Fruit fly (Drosophila melanogaster) whole organism, pupa: Measurements from ENCODE around the gene ATPsynCF6.

Source experiments
- CG10348 ChIP-seq: fragments of 200-800 bp; sonication (Bioruptor generic); IDR thresholded peaks from 2 replicates; pipeline ENCODE4 v1.3.6; 2022; ENCODE audit warnings: missing biosample characterization, missing genetic modification characterization
- CG12605 ChIP-seq: fragments of 200-800 bp; sonication (Bioruptor generic); IDR thresholded peaks from 2 replicates; pipeline ENCODE4 v1.3.6; 2022; ENCODE audit warnings: missing biosample characterization, missing genetic modification characterization
- CG13204 ChIP-seq: fragments of 200-800 bp; sonication (Bioruptor generic); optimal IDR thresholded peaks from 2 replicates; lab custom pipeline; 2018; ENCODE audit warnings: missing biosample characterization, mild to moderate bottlenecking, missing genetic modification characterization, moderate library complexity
- CG14655 ChIP-seq: fragments of 200-800 bp; sonication (Bioruptor generic); optimal IDR thresholded peaks from 3 replicates; lab custom pipeline; 2017; ENCODE audit warnings: mild to moderate bottlenecking, missing biosample characterization, missing genetic modification reagents, missing genetic modification characterization
- CG15710 ChIP-seq: fragments of 200-800 bp; sonication (Bioruptor generic); optimal IDR thresholded peaks from 2 replicates; lab custom pipeline; 2018; ENCODE audit warnings: missing biosample characterization, mild to moderate bottlenecking, missing genetic modification characterization, moderate library complexity
- CG17806 ChIP-seq: fragments of 200-800 bp; sonication (Bioruptor generic); optimal IDR thresholded peaks from 2 replicates; lab custom pipeline; 2018; ENCODE audit warnings: missing biosample characterization, mild to moderate bottlenecking, missing genetic modification characterization, moderate library complexity
- CG32121 ChIP-seq: fragments of 200-800 bp; sonication (Bioruptor generic); IDR thresholded peaks from 2 replicates; pipeline ENCODE4 v1.3.6; 2022; ENCODE audit warnings: missing biosample characterization, missing genetic modification characterization
- CG34367 ChIP-seq: fragments of 200-800 bp; sonication (Bioruptor generic); optimal IDR thresholded peaks from 2 replicates; lab custom pipeline; 2018; ENCODE audit warnings: missing biosample characterization, mild to moderate bottlenecking, missing genetic modification characterization
- CG4496 ChIP-seq: fragments of 200-800 bp; sonication (Bioruptor generic); IDR thresholded peaks from 3 replicates; pipeline ENCODE4 v1.3.6; 2022; ENCODE audit warnings: missing biosample characterization, missing genetic modification characterization
- CG8159 ChIP-seq: fragments of 200-800 bp; sonication (Bioruptor generic); optimal IDR thresholded peaks from 3 replicates; lab custom pipeline; 2018; ENCODE audit warnings: missing biosample characterization, mild to moderate bottlenecking, missing genetic modification characterization, moderate library complexity
- CG8301 ChIP-seq: fragments of 200-800 bp; sonication (Bioruptor generic); optimal IDR thresholded peaks from 2 replicates; lab custom pipeline; 2018; ENCODE audit warnings: missing biosample characterization, mild to moderate bottlenecking, missing genetic modification characterization
- CG9948 ChIP-seq: fragments of 200-800 bp; sonication (Bioruptor generic); optimal IDR thresholded peaks from 2 replicates; lab custom pipeline; 2018; ENCODE audit warnings: missing biosample characterization, mild to moderate bottlenecking, missing genetic modification characterization, moderate library complexity
- D1 ChIP-seq: fragments of 200-800 bp; sonication (Bioruptor generic); optimal IDR thresholded peaks from 2 replicates; lab custom pipeline; 2018; ENCODE audit warnings: missing biosample characterization, mild to moderate bottlenecking, missing genetic modification characterization, moderate library complexity
- EcR ChIP-seq: fragments of 200-800 bp; sonication (Bioruptor generic); optimal IDR thresholded peaks from 3 replicates; lab custom pipeline; 2019; ENCODE audit warnings: missing biosample characterization, missing genetic modification characterization, mild to moderate bottlenecking, moderate library complexity, missing genetic modification reagents
- Ets98B ChIP-seq: fragments of 200-800 bp; sonication (Bioruptor generic); IDR thresholded peaks from 2 replicates; pipeline ENCODE4 v1.3.6; 2022; ENCODE audit warnings: missing biosample characterization, missing genetic modification characterization
- Pif1A ChIP-seq: fragments of 200-800 bp; sonication (Bioruptor generic); optimal IDR thresholded peaks from 3 replicates; lab custom pipeline; 2016; ENCODE audit warnings: missing biosample characterization, missing genetic modification characterization
- Pif1B ChIP-seq: fragments of 200-800 bp; sonication (Bioruptor generic); optimal IDR thresholded peaks from 3 replicates; lab custom pipeline; 2016; ENCODE audit warnings: missing biosample characterization, missing genetic modification characterization
- Snoo ChIP-seq: fragments of 200-800 bp; sonication (Bioruptor generic); optimal IDR thresholded peaks from 3 replicates; lab custom pipeline; 2017; ENCODE audit warnings: missing biosample characterization, mild to moderate bottlenecking, missing genetic modification characterization, inconsistent platforms
- fd96Ca ChIP-seq: fragments of 200-800 bp; sonication (Bioruptor generic); IDR thresholded peaks from 3 replicates; pipeline ENCODE4 v1.3.6; 2022; ENCODE audit warnings: missing biosample characterization, missing genetic modification characterization
- gl ChIP-seq: fragments of 200-800 bp; sonication (Bioruptor generic); optimal IDR thresholded peaks from 2 replicates; lab custom pipeline; 2018; ENCODE audit warnings: missing biosample characterization, mild to moderate bottlenecking, missing genetic modification characterization
- rn ChIP-seq: fragments of 200-800 bp; sonication (Bioruptor generic); IDR thresholded peaks from 2 replicates; pipeline ENCODE4 v1.3.6; 2022; ENCODE audit warnings: missing biosample characterization, missing genetic modification characterization

Gene ATPsynCF6

dm6 chr3R:23398979-23399378 lies 43.1 kb upstream of the ATPsynCF6 start:
- TF ChIP-seq fd96Ca (GFP tag; lab: Robert Waterston, UW) (peak; percentile 77), CG32121 (GFP tag; lab: Robert Waterston, UW) (peak; percentile 72), CG10348 (GFP tag; lab: Robert Waterston, UW) (peak; percentile 37; the same call in 1 of the 2 replicates), CG8301 (tag; lab: Kevin White, UChicago) (no peak), CG12605 (GFP tag; lab: Robert Waterston, UW) (peak; percentile 24; the same call in 1 of the 2 replicates), rn (GFP tag; lab: Robert Waterston, UW) (0 out of 2 replicates have a peak, but pooled peaks have one; percentile 19), CG4496 (peak; percentile 72; the same call in 2 of the 3 replicates), CG17806 (tag; lab: Kevin White, UChicago) (no peak), CG14655 (no peak), CG8159 (no peak), Ets98B (peak; percentile 35; the same call in 1 of the 2 replicates), D1 (tag; lab: Kevin White, UChicago) (no peak)
- TF ChIP-seq, all 21 proteins: peak for 7

DNA sequence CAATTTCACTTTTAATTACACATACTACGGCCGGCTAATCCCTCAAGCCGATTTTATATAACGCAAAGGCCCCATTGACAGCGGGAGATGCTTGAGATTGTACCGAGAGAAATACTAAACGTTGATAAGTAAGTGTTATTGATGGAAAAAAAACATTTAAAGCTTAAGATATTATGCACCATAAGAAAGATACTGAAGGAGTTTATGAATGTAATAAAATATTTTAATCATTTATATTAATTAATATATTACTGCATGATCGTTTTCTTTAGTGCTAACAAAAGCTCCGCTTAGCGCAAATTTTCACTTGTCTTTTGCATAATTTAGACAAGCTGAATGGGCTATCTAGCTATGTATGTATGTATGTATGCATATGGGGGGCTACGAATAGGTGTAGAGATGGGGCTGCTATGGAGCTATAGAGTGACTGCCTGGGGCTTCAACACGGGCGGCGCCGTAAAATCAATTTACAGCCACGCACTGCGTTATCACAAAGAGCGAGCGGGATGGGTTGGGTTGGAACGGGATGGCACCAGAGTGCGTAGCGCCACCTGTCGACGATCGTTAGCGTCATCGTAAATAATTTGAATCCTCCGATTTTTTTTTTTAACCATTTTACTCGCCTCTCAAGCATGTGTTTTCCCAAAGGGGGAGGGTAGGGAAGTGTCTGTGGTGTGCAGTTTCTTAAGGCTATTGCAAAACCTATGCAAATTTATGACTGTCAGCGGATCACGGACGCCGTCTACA lies 40.9 kb upstream of the ATPsynCF6 start:
- TF ChIP-seq CG14655, result peak; percentile 63
- no peak for TF ChIP-seq CG15710 (tag; lab: Kevin White, UChicago)
- peak; percentile 32 for TF ChIP-seq CG8301 (tag; lab: Kevin White, UChicago)
- TF ChIP-seq Ets98B, result peak; percentile 44
- peak; percentile 51; the same call in 1 of the 2 replicates for TF ChIP-seq CG32121 (GFP tag; lab: Robert Waterston, UW)
- 0 out of 3 replicates have a peak, but pooled peaks have one; percentile 9 for TF ChIP-seq fd96Ca (GFP tag; lab: Robert Waterston, UW)
- TF ChIP-seq CG17806 (tag; lab: Kevin White, UChicago), result peak; percentile 13
- peak; percentile 51; the same call in 1 of the 3 replicates for TF ChIP-seq CG4496
- 0 out of 2 replicates have a peak, but pooled peaks have one; percentile 18 for TF ChIP-seq CG12605 (GFP tag; lab: Robert Waterston, UW)
- no peak for TF ChIP-seq rn (GFP tag; lab: Robert Waterston, UW)
- peak; percentile 8 for TF ChIP-seq CG9948
- TF ChIP-seq, all 21 proteins: peak for 9

- TF ChIP-seq CG8301 (tag; lab: Kevin White, UChicago) (peak; percentile 71), CG12605 (GFP tag; lab: Robert Waterston, UW) (peak; percentile 64), CG34367 (tag; lab: Kevin White, UChicago) (no peak), CG32121 (GFP tag; lab: Robert Waterston, UW) (peak; percentile 69), CG15710 (tag; lab: Kevin White, UChicago) (no peak), CG4496 (peak; percentile 67), Pif1A (GFP tag; lab: Kevin White, UChicago) (peak; percentile 51), Snoo (tag; lab: Kevin White, UChicago) (no peak), CG14655 (peak; percentile 76), fd96Ca (GFP tag; lab: Robert Waterston, UW) (0 out of 3 replicates have a peak, but pooled peaks have one; percentile 28), Ets98B (peak; percentile 71), gl (tag; lab: Kevin White, UChicago) (no peak), CG17806 (tag; lab: Kevin White, UChicago) (no peak), CG9948 (peak; percentile 11), rn (GFP tag; lab: Robert Waterston, UW) (peak; percentile 44; the same call in 1 of the 2 replicates)
Observed at dm6 chr3R:23395720-23396119, 39.9 kb upstream of the ATPsynCF6 start.

DNA sequence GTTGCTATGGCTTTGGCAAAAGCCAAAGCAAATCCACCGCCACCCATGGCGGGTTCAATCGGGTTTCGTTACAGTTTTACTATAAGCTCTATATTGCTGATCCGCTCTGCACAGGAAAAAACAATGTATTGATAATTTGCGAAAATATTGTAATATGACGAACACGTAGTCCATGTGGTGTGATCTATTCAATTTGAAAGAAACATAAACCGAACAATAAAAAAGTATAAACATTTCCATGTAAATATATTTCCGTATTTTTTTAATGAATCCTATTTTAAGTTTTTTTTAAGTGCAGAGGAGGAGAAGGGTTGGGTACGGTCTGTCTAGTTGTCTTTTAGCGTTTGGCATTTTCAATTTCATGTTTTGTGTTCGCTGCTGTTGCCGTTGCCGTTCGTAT lies 37.6 kb upstream of the ATPsynCF6 start:
- peak; percentile 33 for TF ChIP-seq CG14655
- peak; percentile 35; the same call in 1 of the 2 replicates for TF ChIP-seq CG32121 (GFP tag; lab: Robert Waterston, UW)
- peak; percentile 34 for TF ChIP-seq CG8301 (tag; lab: Kevin White, UChicago)
- no peak for TF ChIP-seq gl (tag; lab: Kevin White, UChicago)
- no peak for TF ChIP-seq fd96Ca (GFP tag; lab: Robert Waterston, UW)

dm6 chr3R:23392235-23392634 lies 36.4 kb upstream of the ATPsynCF6 start:
- peak; percentile 83 for TF ChIP-seq CG14655
- peak; percentile 35; the same call in 1 of the 2 replicates for TF ChIP-seq CG32121 (GFP tag; lab: Robert Waterston, UW)
- no peak for TF ChIP-seq Snoo (tag; lab: Kevin White, UChicago)
- TF ChIP-seq CG10348 (GFP tag; lab: Robert Waterston, UW), result no peak
- TF ChIP-seq CG15710 (tag; lab: Kevin White, UChicago), result no peak
- no peak for TF ChIP-seq D1 (tag; lab: Kevin White, UChicago)
- TF ChIP-seq CG34367 (tag; lab: Kevin White, UChicago), result no peak
- peak; percentile 58 for TF ChIP-seq Pif1A (GFP tag; lab: Kevin White, UChicago)
- TF ChIP-seq CG4496, result peak; percentile 72
- 0 out of 2 replicates have a peak, but pooled peaks have one; percentile 20 for TF ChIP-seq rn (GFP tag; lab: Robert Waterston, UW)
- peak; percentile 73 for TF ChIP-seq CG8301 (tag; lab: Kevin White, UChicago)
- no peak for TF ChIP-seq CG13204 (GFP tag; lab: Kevin White, UChicago)
- peak; percentile 22 for TF ChIP-seq Pif1B (GFP tag; lab: Kevin White, UChicago)
- peak; percentile 56 for TF ChIP-seq Ets98B
- TF ChIP-seq CG12605 (GFP tag; lab: Robert Waterston, UW), result peak; percentile 58; the same call in 1 of the 2 replicates
- TF ChIP-seq CG8159, result peak; percentile 24
- TF ChIP-seq fd96Ca (GFP tag; lab: Robert Waterston, UW), result peak; percentile 79
- TF ChIP-seq gl (tag; lab: Kevin White, UChicago), result no peak
- TF ChIP-seq CG9948, result peak; percentile 52
- peak; percentile 53 for TF ChIP-seq CG17806 (tag; lab: Kevin White, UChicago)
- no peak for TF ChIP-seq EcR
